Worm (Caenorhabditis elegans): ENCODE data around the gene T04F3.5.

- TF ChIP-seq W03F9.2 (tag; optimal IDR thresholded peaks at IDR 0.05) (no peak), dao-5 (tag; optimal IDR thresholded peaks at IDR 0.05) (no peak)
Measured at ce11 chrV:11800486-11800885, 40.0 kb downstream of the T04F3.5 start.

Measured in whole organism, L4/young adult.